Fruit fly (Drosophila melanogaster) Kc167 (cell line): Measurements from ENCODE around the gene Vps16A.

Source experiments
- h ChIP-seq: fragments of >200 bp; optimal IDR thresholded peaks from 3 replicates; lab custom pipeline; 2018; ENCODE audit warnings: missing external identifiers
- insv ChIP-seq: fragments of >200 bp; optimal IDR thresholded peaks from 3 replicates; lab custom pipeline; 2018; ENCODE audit warnings: missing external identifiers
- psq ChIP-seq: fragments of >200 bp; optimal IDR thresholded peaks from 2 replicates; lab custom pipeline; 2017; ENCODE audit warnings: missing external identifiers
- ttk ChIP-seq: sonication (Bioruptor generic); optimal IDR thresholded peaks from 2 replicates; lab custom pipeline; 2017; ENCODE audit warnings: missing external identifiers

dm6 chr3R:9239941-9240400, 26.8 kb upstream of the Vps16A start:
- TF ChIP-seq insv (lab: Kevin White, UChicago) (no peak), psq (lab: Kevin White, UChicago) (no peak), ttk (lab: Kevin White, UChicago) (no peak), h (lab: Kevin White, UChicago) (no peak)
